Fruit fly (Drosophila melanogaster) whole organism, adult: ENCODE data around the gene CG31199.

ENCODE experiments used
- CG12768 ChIP-seq: fragments of 200-800 bp; sonication (Bioruptor generic); optimal IDR thresholded peaks from 2 replicates; lab custom pipeline; 2017; ENCODE audit warnings: missing biosample characterization, missing genetic modification characterization, mild to moderate bottlenecking, moderate library complexity, missing genetic modification reagents
- CG14711 ChIP-seq: fragments of 200-800 bp; sonication (Bioruptor generic); optimal IDR thresholded peaks from 2 replicates; lab custom pipeline; 2018; ENCODE audit warnings: missing biosample characterization, mild to moderate bottlenecking, missing genetic modification characterization, moderate library complexity
- CG5204 ChIP-seq: fragments of 200-800 bp; sonication (Bioruptor generic); optimal IDR thresholded peaks from 2 replicates; lab custom pipeline; 2016; ENCODE audit warnings: missing biosample characterization, missing genetic modification characterization
- Clk ChIP-seq: fragments of 200-800 bp; sonication (Bioruptor generic); optimal IDR thresholded peaks from 2 replicates; lab custom pipeline; 2017; ENCODE audit warnings: missing biosample characterization, missing genetic modification characterization
- Mnt ChIP-seq: fragments of 200-800 bp; sonication (Bioruptor generic); optimal IDR thresholded peaks from 2 replicates; lab custom pipeline; 2016; ENCODE audit warnings: missing biosample characterization, mild to moderate bottlenecking, missing genetic modification characterization
- cic ChIP-seq: fragments of 200-800 bp; sonication (Bioruptor generic); optimal IDR thresholded peaks from 2 replicates; lab custom pipeline; 2017; ENCODE audit warnings: missing biosample characterization, mild to moderate bottlenecking, missing genetic modification characterization, moderate library complexity
- kay ChIP-seq: fragments of 200-800 bp; sonication (Bioruptor generic); peaks from one replicate; lab custom pipeline; 2016; ENCODE audit warnings: missing biosample characterization, missing genetic modification characterization, borderline replicate concordance
- ovo ChIP-seq: fragments of 200-800 bp; sonication (Bioruptor generic); optimal IDR thresholded peaks from 2 replicates; lab custom pipeline; 2016; ENCODE audit warnings: missing biosample characterization, missing genetic modification characterization
- pad ChIP-seq: fragments of 200-800 bp; sonication (Bioruptor generic); optimal IDR thresholded peaks from 3 replicates; lab custom pipeline; 2017; ENCODE audit warnings: missing biosample characterization, missing genetic modification characterization, mild to moderate bottlenecking, moderate library complexity, missing genetic modification reagents

dm6 chr3R:20756429-20756828 is 12.8 kb upstream of the CG31199 start, which contains the start of gene Syp:
- TF ChIP-seq Mnt (GFP tag; lab: Kevin White, UChicago) = no peak
- no peak for TF ChIP-seq Clk (GFP tag; lab: Kevin White, UChicago)
- no peak for TF ChIP-seq ovo (GFP tag; lab: Kevin White, UChicago)
- no peak for TF ChIP-seq CG12768 (GFP tag; lab: Kevin White, UChicago)
- TF ChIP-seq CG5204 (GFP tag; lab: Kevin White, UChicago) = no peak
- no peak for TF ChIP-seq kay (GFP tag; lab: Kevin White, UChicago)
- no peak for TF ChIP-seq cic
- TF ChIP-seq pad (GFP tag; lab: Kevin White, UChicago) = no peak
- TF ChIP-seq CG14711 (tag; lab: Kevin White, UChicago) = no peak
